Worm (Caenorhabditis elegans) whole organism, young adult: ENCODE results near the gene F01F1.3.

Source experiments
- B0336.3 ChIP-seq: fragments of 200-800 bp; sonication (Bioruptor generic); IDR thresholded peaks from 2 replicates; pipeline ENCODE4 v1.3.6; 2022; ENCODE audit warnings: missing genetic modification characterization, missing compliant biosample characterization
- F10E7.11 ChIP-seq: sonication (generic microtip); optimal IDR thresholded peaks from 2 replicates; lab custom pipeline; 2017; ENCODE audit warnings: mild to moderate bottlenecking, missing genetic modification characterization, moderate library complexity, missing compliant biosample characterization
- F33H1.4 ChIP-seq: fragments of 200-800 bp; sonication (Bioruptor generic); IDR thresholded peaks from 2 replicates; pipeline ENCODE4 v1.3.6; 2022; ENCODE audit warnings: missing genetic modification reagents, missing genetic modification characterization, missing compliant biosample characterization
- F49E8.2 ChIP-seq: sonication (generic microtip); optimal IDR thresholded peaks from 3 replicates; lab custom pipeline; 2017; ENCODE audit warnings: missing genetic modification characterization, mild to moderate bottlenecking, missing compliant biosample characterization, antibody characterized with exemption, moderate library complexity; ENCODE audit not compliant: insufficient read depth
- F52B5.7 ChIP-seq: sonication (generic microtip); optimal IDR thresholded peaks from 2 replicates; lab custom pipeline; 2016; ENCODE audit warnings: mild to moderate bottlenecking, missing genetic modification characterization, missing compliant biosample characterization
- K11D2.4 ChIP-seq: fragments of 200-800 bp; sonication (Bioruptor generic); IDR thresholded peaks from 2 replicates; pipeline ENCODE4 v1.3.6; 2022; ENCODE audit warnings: missing genetic modification reagents, missing genetic modification characterization, missing compliant biosample characterization
- K12H6.12 ChIP-seq: fragments of 200-800 bp; sonication (Bioruptor generic); optimal IDR thresholded peaks from 2 replicates; lab custom pipeline; 2018; ENCODE audit warnings: mild to moderate bottlenecking, missing genetic modification characterization, missing compliant biosample characterization
- T26A5.8 ChIP-seq: sonication (generic microtip); optimal IDR thresholded peaks from 2 replicates; lab custom pipeline; 2016; ENCODE audit warnings: missing genetic modification characterization, missing compliant biosample characterization
- ZK185.1 ChIP-seq: sonication (generic microtip); optimal IDR thresholded peaks from 2 replicates; lab custom pipeline; 2016; ENCODE audit warnings: mild to moderate bottlenecking, missing genetic modification characterization, missing compliant biosample characterization; ENCODE audit not compliant: poor library complexity, severe bottlenecking
- ama-1 ChIP-seq, 3 experiments: fragments of 150-350 bp in 1 of 3; sonication (generic microtip) in 2 of 3; optimal IDR thresholded peaks; 2 replicates each; lab custom pipeline; 2014 to 2018; ENCODE audit warnings: missing biosample characterization in 2 of 3, missing genetic modification characterization in 2 of 3, missing genetic modification reagents in 2 of 3
- aptf-2 ChIP-seq: fragments of 200-800 bp; sonication (Bioruptor generic); conservative IDR thresholded peaks from 2 replicates; pipeline ENCODE4 v1.3.6; 2022; ENCODE audit warnings: missing genetic modification reagents, missing genetic modification characterization, missing compliant biosample characterization
- attf-5 ChIP-seq: fragments of 200-800 bp; sonication (Bioruptor generic); optimal IDR thresholded peaks from 2 replicates; lab custom pipeline; 2018; ENCODE audit warnings: mild to moderate bottlenecking, missing genetic modification characterization, missing compliant biosample characterization
- bed-1 ChIP-seq: fragments of 200-800 bp; sonication (Bioruptor generic); IDR thresholded peaks from 2 replicates; pipeline ENCODE4 v1.3.6; 2022; ENCODE audit warnings: missing genetic modification reagents, missing genetic modification characterization, missing compliant biosample characterization
- bed-2 ChIP-seq: fragments of 200-800 bp; sonication (Bioruptor generic); IDR thresholded peaks from 2 replicates; pipeline ENCODE4 v1.3.6; 2022; ENCODE audit warnings: missing genetic modification reagents, missing genetic modification characterization, missing compliant biosample characterization
- ceh-58 ChIP-seq: fragments of 200-800 bp; sonication (Bioruptor generic); IDR thresholded peaks from 2 replicates; pipeline ENCODE4 v1.3.6; 2022; ENCODE audit warnings: missing genetic modification characterization, missing compliant biosample characterization
- chd-7 ChIP-seq: sonication (generic microtip); optimal IDR thresholded peaks from 2 replicates; lab custom pipeline; 2016; ENCODE audit warnings: mild to moderate bottlenecking, missing genetic modification characterization, moderate library complexity, missing compliant biosample characterization
- dox-1 ChIP-seq: fragments of 200-800 bp; sonication (Bioruptor generic); IDR thresholded peaks from 2 replicates; pipeline ENCODE4 v1.3.6; 2022; ENCODE audit warnings: missing genetic modification reagents, missing genetic modification characterization, missing compliant biosample characterization
- dpff-1 ChIP-seq: sonication (generic microtip); optimal IDR thresholded peaks from 2 replicates; lab custom pipeline; 2017; ENCODE audit warnings: mild to moderate bottlenecking, missing genetic modification characterization, missing compliant biosample characterization
- egl-18 ChIP-seq: fragments of 200-800 bp; sonication (Bioruptor generic); IDR thresholded peaks from 2 replicates; pipeline ENCODE4 v1.3.6; 2022; ENCODE audit warnings: missing genetic modification reagents, missing genetic modification characterization, missing compliant biosample characterization
- egrh-3 ChIP-seq: fragments of 200-800 bp; sonication (Bioruptor generic); IDR thresholded peaks from 2 replicates; pipeline ENCODE4 v1.3.6; 2022; ENCODE audit warnings: missing genetic modification reagents, missing genetic modification characterization, missing compliant biosample characterization
- him-1 ChIP-seq: sonication (generic microtip); optimal IDR thresholded peaks from 2 replicates; lab custom pipeline; 2016; ENCODE audit warnings: missing genotype, missing genetic modification reagents, missing genetic modification characterization, missing compliant biosample characterization
- hlh-12 ChIP-seq: sonication (generic microtip); optimal IDR thresholded peaks from 2 replicates; lab custom pipeline; 2016; ENCODE audit warnings: missing genetic modification characterization, missing compliant biosample characterization
- hlh-26 ChIP-seq: fragments of 200-800 bp; sonication (Bioruptor generic); conservative IDR thresholded peaks from 2 replicates; pipeline ENCODE4 v1.3.6; 2022; ENCODE audit warnings: missing genetic modification reagents, missing genetic modification characterization, missing compliant biosample characterization
- hmg-1.2 ChIP-seq: fragments of 200-800 bp; sonication (Bioruptor generic); IDR thresholded peaks from 2 replicates; pipeline ENCODE4 v1.3.6; 2022; ENCODE audit warnings: missing genetic modification reagents, missing genetic modification characterization, missing compliant biosample characterization
- lag-1 ChIP-seq: fragments of 200-800 bp; sonication (Bioruptor generic); IDR thresholded peaks from 2 replicates; pipeline ENCODE4 v1.3.6; 2022; ENCODE audit warnings: missing genetic modification reagents, missing genetic modification characterization, missing compliant biosample characterization
- lin-35 ChIP-seq, 3 experiments: fragments of 150-350 bp in 2 of 3; sonication (generic microtip) in 1 of 3; optimal IDR thresholded peaks; 2 replicates each; lab custom pipeline; 2014 to 2018; ENCODE audit warnings: missing biosample characterization in 3 of 3, missing genetic modification characterization in 3 of 3, missing genetic modification reagents in 3 of 3
- lin-54 ChIP-seq: fragments of 200-800 bp; sonication (Bioruptor generic); optimal IDR thresholded peaks from 2 replicates; lab custom pipeline; 2018; ENCODE audit warnings: mild to moderate bottlenecking, missing genetic modification characterization, missing compliant biosample characterization
- lsl-1 ChIP-seq: fragments of 200-800 bp; sonication (Bioruptor generic); optimal IDR thresholded peaks from 2 replicates; lab custom pipeline; 2018; ENCODE audit warnings: mild to moderate bottlenecking, missing genetic modification characterization, moderate library complexity, missing compliant biosample characterization
- madf-10 ChIP-seq: sonication (generic microtip); optimal IDR thresholded peaks from 2 replicates; lab custom pipeline; 2016; ENCODE audit warnings: mild to moderate bottlenecking, missing genetic modification characterization, missing compliant biosample characterization
- madf-3 ChIP-seq: fragments of 200-800 bp; sonication (Bioruptor generic); IDR thresholded peaks from 2 replicates; pipeline ENCODE4 v1.3.6; 2022; ENCODE audit warnings: missing genetic modification reagents, missing genetic modification characterization, missing compliant biosample characterization
- madf-6 ChIP-seq: fragments of 200-800 bp; sonication (Bioruptor generic); IDR thresholded peaks from 2 replicates; pipeline ENCODE4 v1.3.6; 2022; ENCODE audit warnings: missing genetic modification reagents, missing genetic modification characterization, missing compliant biosample characterization
- mcd-1 ChIP-seq: fragments of 200-800 bp; sonication (Bioruptor generic); IDR thresholded peaks from 2 replicates; pipeline ENCODE4 v1.3.6; 2022; ENCODE audit warnings: missing genetic modification reagents, missing genetic modification characterization, missing compliant biosample characterization
- mel-28 ChIP-seq: sonication (generic microtip); optimal IDR thresholded peaks from 2 replicates; lab custom pipeline; 2016; ENCODE audit warnings: borderline replicate concordance, mild to moderate bottlenecking, missing genetic modification characterization, missing compliant biosample characterization
- mes-4 ChIP-seq: sonication (generic microtip); optimal IDR thresholded peaks from 2 replicates; lab custom pipeline; 2016; ENCODE audit warnings: missing genotype, missing genetic modification characterization, missing compliant biosample characterization
- mxl-1 ChIP-seq: sonication (generic microtip); optimal IDR thresholded peaks from 2 replicates; lab custom pipeline; 2016; ENCODE audit warnings: missing genetic modification characterization, missing compliant biosample characterization
- nfya-1 ChIP-seq: sonication (generic microtip); optimal IDR thresholded peaks from 2 replicates; lab custom pipeline; 2017; ENCODE audit warnings: antibody characterized with exemption, missing compliant biosample characterization, missing genetic modification characterization, borderline replicate concordance; ENCODE audit not compliant: insufficient read depth
- nfya-2 ChIP-seq: fragments of 200-800 bp; sonication (Bioruptor generic); IDR thresholded peaks from 2 replicates; pipeline ENCODE4 v1.3.6; 2022; ENCODE audit warnings: missing genetic modification reagents, missing genetic modification characterization, missing compliant biosample characterization
- nhr-120 ChIP-seq: fragments of 200-800 bp; sonication (Bioruptor generic); IDR thresholded peaks from 2 replicates; pipeline ENCODE4 v1.3.6; 2022; ENCODE audit warnings: missing genetic modification characterization, missing compliant biosample characterization
- nhr-179 ChIP-seq: sonication (generic microtip); optimal IDR thresholded peaks from 2 replicates; lab custom pipeline; 2016; ENCODE audit warnings: mild to moderate bottlenecking, missing genetic modification characterization, missing compliant biosample characterization
- nhr-80 ChIP-seq: sonication (generic microtip); optimal IDR thresholded peaks from 2 replicates; lab custom pipeline; 2016; ENCODE audit warnings: missing genetic modification characterization, missing compliant biosample characterization
- pha-4 ChIP-seq: fragments of 150-350 bp; sonication (generic microtip); optimal IDR thresholded peaks from 2 replicates; lab custom pipeline; 2014; ENCODE audit warnings: missing biosample characterization, missing genetic modification reagents, missing genetic modification characterization
- rec-8 ChIP-seq, 2 experiments: sonication (generic microtip); optimal IDR thresholded peaks; 2 replicates each; lab custom pipeline; 2016; ENCODE audit warnings: mild to moderate bottlenecking in 2 of 2, missing genetic modification characterization in 2 of 2, missing genetic modification reagents in 2 of 2, missing genotype in 2 of 2, missing biosample characterization in 1 of 2, missing compliant biosample characterization in 1 of 2, moderate library complexity in 1 of 2
- snpc-3.4 ChIP-seq: sonication (generic microtip); optimal IDR thresholded peaks from 2 replicates; lab custom pipeline; 2017; ENCODE audit warnings: missing genetic modification characterization, mild to moderate bottlenecking, missing compliant biosample characterization, antibody characterized with exemption, moderate library complexity, missing genotype, missing genetic modification reagents
- tbx-9 ChIP-seq: sonication (generic microtip); optimal IDR thresholded peaks from 2 replicates; lab custom pipeline; 2016; ENCODE audit warnings: borderline replicate concordance, missing genetic modification characterization, inconsistent platforms, missing compliant biosample characterization
- tlf-1 ChIP-seq: fragments of 200-800 bp; sonication (Bioruptor generic); optimal IDR thresholded peaks from 2 replicates; lab custom pipeline; 2018; ENCODE audit warnings: mild to moderate bottlenecking, missing genetic modification characterization, missing compliant biosample characterization
- ztf-18 ChIP-seq: sonication (generic microtip); optimal IDR thresholded peaks from 2 replicates; lab custom pipeline; 2016; ENCODE audit warnings: missing genotype, mild to moderate bottlenecking, missing genetic modification characterization, missing compliant biosample characterization
- ztf-25 ChIP-seq: fragments of 200-800 bp; sonication (Bioruptor generic); IDR thresholded peaks from 2 replicates; pipeline ENCODE4 v1.3.6; 2022; ENCODE audit warnings: missing genetic modification reagents, missing genetic modification characterization, missing compliant biosample characterization
- ztf-3 ChIP-seq: fragments of 200-800 bp; sonication (Bioruptor generic); optimal IDR thresholded peaks from 2 replicates; lab custom pipeline; 2018; ENCODE audit warnings: mild to moderate bottlenecking, missing genetic modification characterization, missing compliant biosample characterization

F01F1.3 gene

ce11 chrIII:5876140-5876675 lies 4.5 kb downstream of the F01F1.3 start, which contains the start of gene aldo-2 (continued):
- TF ChIP-seq rec-8 (tag; optimal IDR thresholded peaks at IDR 0.05; lab: Kevin White, UChicago) = no peak
- no peak for TF ChIP-seq attf-5
- TF ChIP-seq nfya-1 (tag; lab: Kevin White, UChicago) = no peak
- no peak for TF ChIP-seq bed-2
- TF ChIP-seq F33H1.4 = peak; percentile 84
- TF ChIP-seq hlh-26 (GFP tag; lab: Robert Waterston, UW) = no peak
- no peak for TF ChIP-seq nfya-2 (GFP tag; lab: Robert Waterston, UW)
- peak; percentile 83 for TF ChIP-seq snpc-3.4 (tag; lab: Kevin White, UChicago)
- peak; percentile 53 for TF ChIP-seq ama-1 (optimal IDR thresholded peaks at IDR 0.05; lab: Kevin White, UChicago)
- TF ChIP-seq ama-1 (GFP tag; optimal IDR thresholded peaks at IDR 0.05; lab: Kevin White, UChicago) = peak in 1 of 2 experiments; percentile 15
- no peak for TF ChIP-seq K11D2.4 (GFP tag; lab: Robert Waterston, UW)
- peak; percentile 99 for TF ChIP-seq madf-6
- TF ChIP-seq ztf-25 = 0 out of 2 replicates have a peak, but pooled peaks have one; percentile 54
- peak; percentile 82 for TF ChIP-seq lsl-1
- no peak for TF ChIP-seq K12H6.12
- TF ChIP-seq aptf-2 = peak; percentile 70
- peak; percentile 84 for TF ChIP-seq tlf-1
- no peak for TF ChIP-seq dpff-1 (tag; lab: Kevin White, UChicago)
- TF ChIP-seq chd-7 (tag; lab: Kevin White, UChicago) = no peak
- TF ChIP-seq B0336.3 (GFP tag; lab: Robert Waterston, UW) = 0 out of 2 replicates have a peak, but pooled peaks have one; percentile 58
- TF ChIP-seq him-1 = no peak
- TF ChIP-seq F52B5.7 (tag; lab: Kevin White, UChicago) = no peak
- TF ChIP-seq nhr-80 (tag; lab: Kevin White, UChicago) = peak; percentile 36
- no peak for TF ChIP-seq ceh-58 (GFP tag; lab: Robert Waterston, UW)
- peak; percentile 69 for TF ChIP-seq mcd-1 (GFP tag; lab: Robert Waterston, UW)
- TF ChIP-seq mes-4 = no peak
- no peak for TF ChIP-seq bed-1 (GFP tag; lab: Robert Waterston, UW)
- TF ChIP-seq egl-18 (GFP tag; lab: Robert Waterston, UW) = no peak
- no peak for TF ChIP-seq hlh-12
- no peak for TF ChIP-seq mel-28 (tag; lab: Kevin White, UChicago)
- TF ChIP-seq lin-35 (GFP tag; optimal IDR thresholded peaks at IDR 0.05; lab: Kevin White, UChicago) = peak in 1 of 3 experiments; percentile 20
- TF ChIP-seq pha-4 = no peak
- peak; percentile 84 for TF ChIP-seq hmg-1.2 (GFP tag; lab: Robert Waterston, UW)
- TF ChIP-seq nhr-120 (GFP tag; lab: Robert Waterston, UW) = no peak
- TF ChIP-seq dox-1 = peak; percentile 86
- no peak for TF ChIP-seq mxl-1 (tag; lab: Kevin White, UChicago)
- TF ChIP-seq egrh-3 (GFP tag; lab: Robert Waterston, UW) = peak; percentile 50; the same call in 1 of the 2 replicates
- TF ChIP-seq madf-10 (tag; lab: Kevin White, UChicago) = no peak
- TF ChIP-seq lin-54 (GFP tag; lab: Kevin White, UChicago) = peak; percentile 72
- no peak for TF ChIP-seq nhr-179 (tag; lab: Kevin White, UChicago)
- peak; percentile 37 for TF ChIP-seq ztf-18
- no peak for TF ChIP-seq tbx-9 (tag; lab: Kevin White, UChicago)
- TF ChIP-seq madf-3 = peak; percentile 92
- peak; percentile 15 for TF ChIP-seq F49E8.2 (tag; lab: Kevin White, UChicago)
- no peak for TF ChIP-seq lag-1 (GFP tag; lab: Robert Waterston, UW)
- TF ChIP-seq F10E7.11 (tag; lab: Kevin White, UChicago) = no peak
- TF ChIP-seq ZK185.1 (tag; lab: Kevin White, UChicago) = peak; percentile 40
- TF ChIP-seq ztf-3 = no peak
- TF ChIP-seq T26A5.8 (tag; lab: Kevin White, UChicago) = no peak
